Fruit fly (Drosophila melanogaster) whole organism: Measurements from ENCODE around the gene Prosbeta2.

Experiments
- CG8478 ChIP-seq: fragments of >200 bp; optimal IDR thresholded peaks from 2 replicates; lab custom pipeline; 2018; ENCODE audit warnings: inconsistent platforms
- Dll ChIP-seq: fragments of >200 bp; optimal IDR thresholded peaks from 2 replicates; lab custom pipeline; 2017
- EcR ChIP-seq, 2 experiments: fragments of >200 bp; optimal IDR thresholded peaks; 2 replicates each; lab custom pipeline; 2017; ENCODE audit warnings: missing biosample characterization in 2 of 2, missing genetic modification characterization in 2 of 2, missing genetic modification reagents in 2 of 2
- pan ChIP-seq: fragments of >200 bp; optimal IDR thresholded peaks from 2 replicates; lab custom pipeline; 2017
- psq ChIP-seq: fragments of >200 bp; optimal IDR thresholded peaks from 2 replicates; lab custom pipeline; 2017
- usp ChIP-seq: fragments of >200 bp; optimal IDR thresholded peaks from 2 replicates; lab custom pipeline; 2017; ENCODE audit warnings: missing biosample characterization, missing genetic modification characterization, mixed read lengths

Prosbeta2 gene

DNA sequence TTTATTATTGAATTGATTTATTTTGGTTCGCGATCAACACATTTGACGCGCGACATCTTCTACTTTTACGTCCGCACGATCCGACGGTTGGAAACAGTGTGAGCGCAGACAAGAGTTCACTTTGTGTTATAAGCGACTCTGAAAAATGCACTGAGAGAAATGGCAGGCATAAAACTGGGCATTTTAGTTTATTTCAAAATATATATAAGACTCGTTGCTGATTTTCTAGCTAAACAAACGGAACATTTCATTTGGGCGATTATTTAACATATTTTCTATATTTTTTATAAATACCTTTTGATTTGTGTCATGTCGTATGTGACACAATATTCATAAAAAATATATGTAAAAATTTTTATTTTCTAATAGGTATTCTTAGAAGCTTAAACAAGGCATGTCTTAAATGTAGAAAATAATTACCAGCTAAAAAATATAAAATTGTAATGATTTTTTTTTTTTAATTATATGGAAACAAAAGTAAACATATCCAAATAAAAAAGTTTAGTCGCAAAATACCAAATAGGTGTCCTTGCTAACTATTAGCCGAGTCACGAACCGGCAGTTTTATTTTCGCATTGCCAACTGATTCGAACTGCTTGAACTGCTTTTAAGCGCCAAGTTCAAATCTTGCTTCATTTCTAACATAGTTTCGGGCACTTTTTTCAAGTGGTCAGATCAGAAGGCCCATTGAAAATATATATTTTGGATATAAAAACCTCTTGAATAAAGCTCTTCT is 14.4 kb downstream of the Prosbeta2 start, which contains the start of gene Reck:
Gene Reck, minus strand, starts transcription at position 106 of the 736 bp plus-strand sequence.
- no peak for TF ChIP-seq psq
- no peak for TF ChIP-seq Dll (lab: Kevin White, UChicago)
- TF ChIP-seq EcR (GFP tag; optimal IDR thresholded peaks at IDR 0.05; lab: Kevin White, UChicago) = no peak
- TF ChIP-seq CG8478 (lab: Kevin White, UChicago) = no peak
- TF ChIP-seq usp (GFP tag; lab: Kevin White, UChicago) = no peak
- TF ChIP-seq pan = no peak

DNA sequence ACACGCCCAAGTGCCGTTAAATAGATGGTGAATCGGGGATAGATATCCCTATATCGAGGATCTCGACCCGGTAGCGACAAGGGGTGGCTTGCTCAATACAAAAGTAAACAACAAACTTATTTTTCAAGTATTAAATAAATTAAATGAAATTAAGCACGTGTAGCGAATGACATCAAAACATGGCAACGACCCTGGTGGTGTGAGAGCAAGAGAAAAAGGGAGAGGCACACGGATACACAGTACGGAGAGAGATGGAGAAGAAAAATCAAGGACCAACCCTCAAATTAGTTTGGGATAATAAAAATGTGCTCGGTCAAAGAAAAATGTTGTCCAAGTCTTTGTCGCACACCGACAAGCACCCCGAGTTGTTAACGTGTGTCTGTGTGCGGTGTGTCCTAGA is 21.3 kb downstream of the Prosbeta2 start:
- TF ChIP-seq Dll (lab: Kevin White, UChicago) = no peak
- no peak for TF ChIP-seq EcR (GFP tag; optimal IDR thresholded peaks at IDR 0.05; lab: Kevin White, UChicago)
- no peak for TF ChIP-seq psq
- TF ChIP-seq CG8478 (lab: Kevin White, UChicago) = no peak
- no peak for TF ChIP-seq pan
- TF ChIP-seq usp (GFP tag; lab: Kevin White, UChicago) = no peak

DNA sequence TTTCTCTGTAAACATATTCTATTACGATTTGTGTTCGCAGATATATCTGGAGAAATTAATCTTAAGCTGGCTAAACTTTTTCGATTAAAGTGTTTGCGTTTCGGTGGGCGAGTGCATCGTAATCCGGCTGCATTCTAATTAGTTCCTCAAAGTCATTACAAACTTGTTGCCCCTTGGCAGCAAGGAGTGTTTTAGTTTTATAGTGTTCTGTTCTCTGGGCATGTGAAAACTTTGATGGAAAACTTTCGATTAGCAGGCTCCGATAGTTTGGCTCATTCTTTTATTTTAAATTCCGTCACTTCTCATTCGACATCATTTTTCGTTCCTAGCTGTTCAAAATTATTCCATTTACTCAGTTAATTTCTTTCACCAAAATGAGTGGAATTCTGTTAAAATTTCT is 23.4 kb downstream of the Prosbeta2 start, which contains the start of gene CG32148:
Gene CG32148, plus strand, starts transcription at position 301 of the 400 bp plus-strand sequence.
- TF ChIP-seq Dll (lab: Kevin White, UChicago) (no peak), psq (no peak), EcR (GFP tag; optimal IDR thresholded peaks at IDR 0.05; lab: Kevin White, UChicago) (no peak), CG8478 (lab: Kevin White, UChicago) (no peak), pan (no peak), usp (GFP tag; lab: Kevin White, UChicago) (no peak)

DNA sequence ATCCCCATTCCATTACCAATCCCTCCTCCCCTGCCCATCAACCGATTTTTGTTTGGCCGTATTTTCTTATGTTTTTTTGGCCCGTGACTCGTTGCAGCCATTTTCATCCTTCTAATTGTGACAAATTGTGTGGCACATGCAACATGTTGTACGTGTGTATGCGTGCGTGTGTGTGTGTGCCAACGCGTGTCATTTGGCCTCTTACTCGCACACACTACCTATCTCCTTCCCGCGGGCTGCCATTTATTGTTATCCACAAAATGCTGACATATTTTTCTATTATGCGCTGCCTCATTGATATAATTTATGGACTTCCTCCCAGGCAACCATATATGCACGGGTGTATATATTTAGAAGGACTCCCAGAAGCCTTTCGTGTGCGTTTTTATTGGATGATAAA is 32.0 kb downstream of the Prosbeta2 start:
- TF ChIP-seq pan = no peak

DNA sequence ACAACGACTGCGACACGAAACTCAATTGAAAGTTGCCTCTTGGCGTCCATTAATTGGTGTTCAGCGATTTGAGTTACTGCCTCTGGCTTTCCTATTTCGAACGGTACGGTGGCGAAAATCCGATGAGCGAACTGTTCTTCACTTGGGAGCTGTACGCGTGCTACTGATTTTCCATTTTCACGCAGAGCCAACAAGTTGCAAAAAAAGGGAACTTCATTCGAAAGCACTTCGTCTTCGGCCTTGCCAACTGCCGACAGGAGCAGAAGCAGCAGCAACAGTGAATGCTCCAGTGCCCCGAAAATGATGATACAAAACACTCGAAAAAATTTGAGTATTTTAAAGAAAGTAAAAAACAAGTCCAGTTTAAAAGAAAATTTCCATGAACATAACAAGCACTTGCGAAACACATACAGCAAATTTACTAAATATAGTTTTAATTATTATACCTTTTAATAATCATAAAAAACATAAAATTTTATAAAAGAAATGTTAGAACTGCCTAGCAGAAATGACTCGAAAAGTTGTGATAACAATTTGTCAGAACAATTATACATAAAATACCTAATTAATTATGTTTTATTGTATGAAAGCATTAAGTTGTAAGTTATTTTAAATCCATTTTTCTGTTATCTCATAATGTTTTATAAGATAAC is 34.4 kb downstream of the Prosbeta2 start:
- TF ChIP-seq usp (GFP tag; lab: Kevin White, UChicago) (no peak), EcR (GFP tag; optimal IDR thresholded peaks at IDR 0.05; lab: Kevin White, UChicago) (no peak), pan (no peak), CG8478 (lab: Kevin White, UChicago) (no peak)

dm6 chr3L:15034714-15035076 is 34.9 kb downstream of the Prosbeta2 start:
- TF ChIP-seq CG8478 (lab: Kevin White, UChicago) (no peak), pan (no peak), EcR (GFP tag; optimal IDR thresholded peaks at IDR 0.05; lab: Kevin White, UChicago) (no peak), usp (GFP tag; lab: Kevin White, UChicago) (no peak), Dll (lab: Kevin White, UChicago) (no peak), psq (no peak)

DNA sequence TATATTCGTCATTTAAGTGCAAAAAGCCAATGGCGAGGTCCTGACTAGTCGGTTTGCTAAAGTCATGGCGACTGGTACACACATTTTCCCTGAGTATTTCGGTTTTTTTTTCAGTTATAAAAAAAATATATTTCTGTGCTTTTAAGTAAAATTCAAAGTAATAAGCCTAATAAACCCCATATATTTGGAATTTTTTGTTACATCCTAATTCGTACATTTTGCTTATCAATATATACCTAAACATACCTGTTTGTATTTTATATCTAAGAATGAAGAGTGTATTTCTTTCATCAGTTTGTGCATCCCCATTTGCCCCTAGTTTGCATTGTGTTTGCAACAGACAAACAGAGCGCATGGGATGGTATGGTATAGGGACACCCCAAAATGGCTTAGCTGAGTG is 35.8 kb downstream of the Prosbeta2 start:
- TF ChIP-seq psq (no peak), pan (no peak), Dll (lab: Kevin White, UChicago) (no peak), usp (GFP tag; lab: Kevin White, UChicago) (no peak), EcR (GFP tag; optimal IDR thresholded peaks at IDR 0.05; lab: Kevin White, UChicago) (no peak), CG8478 (lab: Kevin White, UChicago) (no peak)

DNA sequence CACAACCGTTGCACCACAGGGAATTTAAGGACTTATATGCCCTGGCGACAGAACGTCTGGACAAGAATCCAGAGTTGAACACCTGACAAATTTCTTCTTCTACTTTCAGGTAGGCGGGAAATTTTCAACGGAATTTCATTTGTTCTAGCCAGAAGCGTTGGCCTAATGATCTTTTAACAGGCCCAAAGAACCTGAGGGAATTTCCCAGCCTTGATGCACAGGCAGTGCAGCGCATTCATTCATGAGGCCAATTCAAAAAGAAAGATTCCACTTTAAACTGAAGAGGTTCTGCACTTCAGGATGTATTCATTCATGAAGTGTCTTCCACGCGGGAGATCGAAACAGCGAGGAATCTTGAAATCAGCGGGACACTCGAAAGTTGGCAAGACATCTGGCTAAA is 39.8 kb downstream of the Prosbeta2 start:
- TF ChIP-seq psq (no peak), pan (no peak)

- no peak for TF ChIP-seq Dll (lab: Kevin White, UChicago)
- no peak for TF ChIP-seq psq
- TF ChIP-seq EcR (GFP tag; optimal IDR thresholded peaks at IDR 0.05; lab: Kevin White, UChicago) = no peak
- no peak for TF ChIP-seq usp (GFP tag; lab: Kevin White, UChicago)
- TF ChIP-seq pan = no peak
- no peak for TF ChIP-seq CG8478 (lab: Kevin White, UChicago)
Measured at dm6 chr3L:15040329-15040886, 40.7 kb downstream of the Prosbeta2 start.

DNA sequence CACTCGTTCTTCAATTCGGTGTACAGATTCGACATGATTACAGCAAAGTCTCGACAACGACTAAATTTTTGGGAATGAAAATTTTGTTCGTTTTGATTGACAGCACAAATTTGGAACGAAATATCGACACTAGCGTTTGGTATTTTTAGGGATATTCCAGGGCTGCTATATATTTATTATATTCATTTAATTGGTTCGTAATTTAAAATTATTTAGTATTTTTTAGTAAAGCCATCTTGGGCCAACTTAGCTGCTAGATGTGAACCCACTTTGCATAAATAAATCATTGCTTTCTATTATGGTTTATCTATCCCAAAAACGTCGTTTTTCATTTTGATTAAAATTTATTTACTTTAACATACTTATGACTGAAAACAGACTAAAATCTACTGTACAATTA is 42.7 kb downstream of the Prosbeta2 start, which contains the start of gene Rpn12R:
Gene Rpn12R, minus strand, starts transcription at position 101 of the 400 bp plus-strand sequence.
- no peak for TF ChIP-seq Dll (lab: Kevin White, UChicago)
- TF ChIP-seq CG8478 (lab: Kevin White, UChicago) = no peak
- no peak for TF ChIP-seq psq
- no peak for TF ChIP-seq pan
- TF ChIP-seq EcR (GFP tag; optimal IDR thresholded peaks at IDR 0.05; lab: Kevin White, UChicago) = no peak
- no peak for TF ChIP-seq usp (GFP tag; lab: Kevin White, UChicago)

DNA sequence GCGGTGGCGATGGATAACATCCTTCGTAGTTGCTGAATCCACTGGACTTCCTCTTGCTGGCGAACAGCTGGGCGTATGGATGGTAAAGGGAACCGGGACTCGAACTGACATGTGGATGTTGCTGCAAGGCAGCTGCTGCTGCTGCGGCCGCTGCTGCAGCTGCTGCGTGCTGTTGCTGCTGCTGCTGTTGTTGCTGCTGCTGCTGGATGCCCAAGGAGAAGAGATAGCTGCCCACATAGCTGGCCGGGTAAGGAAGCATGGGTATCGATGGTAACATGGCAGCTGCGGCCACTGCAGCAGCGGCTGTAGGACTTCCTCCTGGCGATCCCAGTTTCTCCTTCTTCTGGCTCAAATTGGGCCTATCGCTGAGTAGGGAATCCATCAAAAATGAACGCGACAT is 43.7 kb downstream of the Prosbeta2 start:
- no peak for TF ChIP-seq psq
- no peak for TF ChIP-seq Dll (lab: Kevin White, UChicago)
- no peak for TF ChIP-seq usp (GFP tag; lab: Kevin White, UChicago)
- TF ChIP-seq EcR (GFP tag; optimal IDR thresholded peaks at IDR 0.05; lab: Kevin White, UChicago) = no peak
- no peak for TF ChIP-seq pan
- no peak for TF ChIP-seq CG8478 (lab: Kevin White, UChicago)

- TF ChIP-seq pan = no peak
- no peak for TF ChIP-seq CG8478 (lab: Kevin White, UChicago)
Measured at dm6 chr3L:15043874-15044336, 44.2 kb downstream of the Prosbeta2 start, which contains the start of gene ind. Gene ind, minus strand, starts transcription at chr3L:15043924.
